Worm (Caenorhabditis elegans) whole organism, early embryonic: ENCODE measurements around the gene lgc-55.

Experiments used
- ama-1 ChIP-seq: fragments of 150-350 bp; optimal IDR thresholded peaks from 2 replicates; lab custom pipeline; 2014
- ceh-13 ChIP-seq: fragments of 200-800 bp; sonication (Bioruptor generic); optimal IDR thresholded peaks from 2 replicates; lab custom pipeline; 2018; ENCODE audit warnings: mild to moderate bottlenecking, missing genetic modification characterization, missing compliant biosample characterization
- ets-7 ChIP-seq: sonication (generic microtip); optimal IDR thresholded peaks from 2 replicates; lab custom pipeline; 2016; ENCODE audit warnings: missing genotype, missing genetic modification characterization, missing compliant biosample characterization
- flt-1 ChIP-seq: fragments of 200-800 bp; sonication (Bioruptor generic); IDR thresholded peaks from 2 replicates; pipeline ENCODE4 v1.3.6; 2022; ENCODE audit warnings: missing genetic modification characterization, missing compliant biosample characterization
- hmbx-1 ChIP-seq: sonication (generic microtip); optimal IDR thresholded peaks from 2 replicates; lab custom pipeline; 2016; ENCODE audit warnings: mild to moderate bottlenecking, missing genetic modification characterization, missing compliant biosample characterization
- hnd-1 ChIP-seq: sonication (generic microtip); optimal IDR thresholded peaks from 2 replicates; lab custom pipeline; 2016; ENCODE audit warnings: missing genetic modification characterization, missing compliant biosample characterization

DNA sequence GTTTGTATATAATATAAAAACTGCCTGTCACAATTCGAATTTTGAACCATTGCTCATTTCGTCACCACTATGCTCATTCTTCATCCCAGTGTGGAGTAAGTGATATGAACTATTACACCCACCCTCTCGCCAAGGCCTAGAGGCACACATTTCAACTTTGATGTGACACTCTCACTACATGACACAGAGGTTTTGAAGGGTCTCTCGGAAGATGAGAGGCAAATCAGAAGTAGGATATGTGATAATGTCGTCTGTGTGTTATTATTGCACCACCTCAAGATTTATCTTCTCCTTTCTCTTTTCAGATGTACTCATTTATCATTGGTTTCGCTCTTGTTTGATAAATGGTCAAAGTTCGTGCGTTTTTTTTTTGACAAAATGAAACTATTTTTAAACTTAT, 1.5 kb upstream of the lgc-55 start:
- TF ChIP-seq hmbx-1 (tag; lab: Kevin White, UChicago) (no peak), hnd-1 (tag; lab: Kevin White, UChicago) (no peak), ceh-13 (GFP tag; lab: Kevin White, UChicago) (no peak), flt-1 (GFP tag; lab: Robert Waterston, UW) (no peak), ama-1 (lab: Kevin White, UChicago) (no peak), ets-7 (tag; lab: Kevin White, UChicago) (no peak)
